Fruit fly (Drosophila melanogaster) whole organism, embryonic: ENCODE results near the gene CG7943.

Experiments used
- Antp ChIP-seq: fragments of 200-800 bp; sonication (Bioruptor generic); optimal IDR thresholded peaks from 3 replicates; lab custom pipeline; 2016; ENCODE audit warnings: missing biosample characterization, missing genetic modification characterization
- Bdp1 ChIP-seq: fragments of 200-800 bp; sonication (Bioruptor generic); optimal IDR thresholded peaks from 3 replicates; lab custom pipeline; 2016; ENCODE audit warnings: missing biosample characterization, missing genetic modification characterization
- Blimp-1 ChIP-seq: fragments of 200-800 bp; sonication (Bioruptor generic); optimal IDR thresholded peaks from 3 replicates; lab custom pipeline; 2018; ENCODE audit warnings: missing biosample characterization, missing genetic modification characterization, mild to moderate bottlenecking, moderate library complexity, missing genetic modification reagents
- CG12071 ChIP-seq: fragments of 200-800 bp; sonication (Bioruptor generic); optimal IDR thresholded peaks from 3 replicates; lab custom pipeline; 2018; ENCODE audit warnings: missing biosample characterization, mild to moderate bottlenecking, missing genetic modification characterization
- CG14441 ChIP-seq: fragments of 200-800 bp; sonication (Bioruptor generic); IDR thresholded peaks from 2 replicates; pipeline ENCODE4 v1.3.6; 2022; ENCODE audit warnings: missing biosample characterization, missing genetic modification characterization
- CG15479 ChIP-seq: fragments of 200-800 bp; sonication (Bioruptor generic); optimal IDR thresholded peaks from 3 replicates; lab custom pipeline; 2019; ENCODE audit warnings: missing biosample characterization, mild to moderate bottlenecking, missing genetic modification characterization, moderate library complexity
- CG15514 ChIP-seq: fragments of 200-800 bp; sonication (Bioruptor generic); optimal IDR thresholded peaks from 3 replicates; lab custom pipeline; 2017; ENCODE audit warnings: missing biosample characterization, missing genetic modification characterization, mild to moderate bottlenecking, moderate library complexity, missing genetic modification reagents
- CG15696 ChIP-seq: fragments of 200-800 bp; sonication (Bioruptor generic); optimal IDR thresholded peaks from 2 replicates; lab custom pipeline; 2019; ENCODE audit warnings: missing biosample characterization, mild to moderate bottlenecking, missing genetic modification characterization, moderate library complexity
- CG16813 ChIP-seq: fragments of 200-800 bp; sonication (Bioruptor generic); IDR thresholded peaks from 3 replicates; pipeline ENCODE4 v1.3.6; 2022; ENCODE audit warnings: missing biosample characterization, missing genetic modification characterization; ENCODE audit not compliant: partially characterized antibody
- CG17186 ChIP-seq: fragments of 200-800 bp; sonication (Bioruptor generic); optimal IDR thresholded peaks from 3 replicates; lab custom pipeline; 2017; ENCODE audit warnings: missing biosample characterization, missing genetic modification reagents, missing genetic modification characterization
- CG17802 ChIP-seq: fragments of 200-800 bp; sonication (Bioruptor generic); optimal IDR thresholded peaks from 2 replicates; lab custom pipeline; 2018; ENCODE audit warnings: missing biosample characterization, mild to moderate bottlenecking, missing genetic modification characterization, moderate library complexity
- CG1832 ChIP-seq: fragments of 200-800 bp; sonication (Bioruptor generic); optimal IDR thresholded peaks from 2 replicates; lab custom pipeline; 2017; ENCODE audit warnings: missing biosample characterization, mild to moderate bottlenecking, missing genetic modification characterization, inconsistent platforms
- CG18599 ChIP-seq: fragments of 200-800 bp; sonication (Bioruptor generic); optimal IDR thresholded peaks from 3 replicates; lab custom pipeline; 2017; ENCODE audit warnings: missing biosample characterization, missing genetic modification characterization, mild to moderate bottlenecking, moderate library complexity, missing genetic modification reagents
- CG2120 ChIP-seq: fragments of 200-800 bp; sonication (Bioruptor generic); optimal IDR thresholded peaks from 3 replicates; lab custom pipeline; 2016; ENCODE audit warnings: missing biosample characterization, missing genetic modification characterization
- CG2129 ChIP-seq: fragments of 200-800 bp; sonication (Bioruptor generic); IDR thresholded peaks from 2 replicates; pipeline ENCODE4 v1.3.6; 2022; ENCODE audit warnings: missing biosample characterization, missing genetic modification characterization; ENCODE audit not compliant: partially characterized antibody
- CG2712 ChIP-seq: fragments of 200-800 bp; optimal IDR thresholded peaks from 3 replicates; lab custom pipeline; 2019; ENCODE audit warnings: missing biosample characterization, mild to moderate bottlenecking, missing genetic modification characterization, moderate library complexity
- CG4404 ChIP-seq: fragments of 200-800 bp; sonication (Bioruptor generic); IDR thresholded peaks from 2 replicates; pipeline ENCODE4 v1.3.6; 2022; ENCODE audit warnings: missing biosample characterization, missing genetic modification characterization
- CG4424 ChIP-seq: fragments of 200-800 bp; sonication (Bioruptor generic); optimal IDR thresholded peaks from 3 replicates; lab custom pipeline; 2016; ENCODE audit warnings: missing biosample characterization, missing genetic modification characterization
- CG4854 ChIP-seq: fragments of 200-800 bp; sonication (Bioruptor generic); optimal IDR thresholded peaks from 2 replicates; lab custom pipeline; 2016; ENCODE audit warnings: missing biosample characterization, missing genetic modification characterization, inconsistent platforms
- CG8290 ChIP-seq, 3 experiments: fragments of 200-800 bp; sonication (Bioruptor generic); optimal IDR thresholded peaks; 2 replicates each; lab custom pipeline; 2016 to 2019; ENCODE audit warnings: missing biosample characterization in 3 of 3, missing genetic modification characterization in 3 of 3, mild to moderate bottlenecking in 2 of 3, moderate library complexity in 1 of 3
- Dfd ChIP-seq, 2 experiments: fragments of >200 bp; optimal IDR thresholded peaks; 2 replicates each; lab custom pipeline; 2017; ENCODE audit warnings: missing biosample characterization in 2 of 2, missing genetic modification characterization in 2 of 2
- Fer3 ChIP-seq: fragments of 200-800 bp; sonication (Bioruptor generic); optimal IDR thresholded peaks from 2 replicates; lab custom pipeline; 2018; ENCODE audit warnings: missing biosample characterization, mild to moderate bottlenecking, missing genetic modification characterization, moderate library complexity
- H2.0 ChIP-seq: fragments of 200-800 bp; sonication (Bioruptor generic); IDR thresholded peaks from 2 replicates; pipeline ENCODE4 v1.3.6; 2022; ENCODE audit warnings: missing biosample characterization, missing genetic modification characterization
- Hr51 ChIP-seq, 2 experiments: fragments of 200-800 bp; sonication (Bioruptor generic); optimal IDR thresholded peaks; 2 replicates in 1 of 2; 3 replicates in 1 of 2; lab custom pipeline; 2016 to 2018; ENCODE audit warnings: missing biosample characterization in 2 of 2, missing genetic modification characterization in 2 of 2, mild to moderate bottlenecking in 1 of 2, moderate library complexity in 1 of 2
- Jarid2 ChIP-seq: fragments of 200-800 bp; sonication (Bioruptor generic); optimal IDR thresholded peaks from 3 replicates; lab custom pipeline; 2017; ENCODE audit warnings: mild to moderate bottlenecking, missing biosample characterization, missing genetic modification reagents, missing genetic modification characterization
- Med ChIP-seq: fragments of 200-800 bp; sonication (Bioruptor generic); peaks from one replicate; lab custom pipeline; 2016; ENCODE audit warnings: missing biosample characterization, missing genetic modification characterization, mild to moderate bottlenecking, inconsistent platforms, moderate library complexity
- Mrtf ChIP-seq: fragments of 200-800 bp; sonication (Bioruptor generic); IDR thresholded peaks from 3 replicates; pipeline ENCODE4 v1.3.6; 2022; ENCODE audit warnings: missing biosample characterization, missing genetic modification characterization
- Ptx1 ChIP-seq: fragments of 200-800 bp; sonication (Bioruptor generic); IDR thresholded peaks from 2 replicates; pipeline ENCODE4 v1.3.6; 2022; ENCODE audit warnings: missing biosample characterization, missing genetic modification characterization
- Six4 ChIP-seq: fragments of 200-800 bp; sonication (Bioruptor generic); optimal IDR thresholded peaks from 2 replicates; lab custom pipeline; 2016; ENCODE audit warnings: missing biosample characterization, missing genetic modification characterization
- Sox100B ChIP-seq: fragments of 200-800 bp; sonication (Bioruptor generic); optimal IDR thresholded peaks from 3 replicates; lab custom pipeline; 2018; ENCODE audit warnings: missing biosample characterization, mild to moderate bottlenecking, missing genetic modification characterization
- Sox102F ChIP-seq: fragments of 200-800 bp; sonication (Bioruptor generic); optimal IDR thresholded peaks from 2 replicates; lab custom pipeline; 2018; ENCODE audit warnings: missing biosample characterization, mild to moderate bottlenecking, missing genetic modification characterization, moderate library complexity
- Xbp1 ChIP-seq: fragments of 200-800 bp; sonication (Bioruptor generic); optimal IDR thresholded peaks from 3 replicates; lab custom pipeline; 2016; ENCODE audit warnings: missing biosample characterization, mild to moderate bottlenecking, missing genetic modification characterization
- az2 ChIP-seq: fragments of 200-800 bp; sonication (Bioruptor generic); optimal IDR thresholded peaks from 3 replicates; lab custom pipeline; 2016; ENCODE audit warnings: missing biosample characterization, missing genetic modification characterization
- cad ChIP-seq: fragments of >200 bp; optimal IDR thresholded peaks from 2 replicates; lab custom pipeline; 2017; ENCODE audit warnings: missing biosample characterization, missing genetic modification characterization
- dmrt99B ChIP-seq: fragments of 200-800 bp; sonication (Bioruptor generic); optimal IDR thresholded peaks from 2 replicates; lab custom pipeline; 2018; ENCODE audit warnings: missing biosample characterization, mild to moderate bottlenecking, missing genetic modification characterization, moderate library complexity
- dysf ChIP-seq: fragments of 200-800 bp; sonication (Bioruptor generic); IDR thresholded peaks from 3 replicates; pipeline ENCODE4 v1.3.6; 2022; ENCODE audit warnings: missing biosample characterization, missing genetic modification characterization
- fd96Cb ChIP-seq: fragments of 200-800 bp; sonication (Bioruptor generic); optimal IDR thresholded peaks from 2 replicates; lab custom pipeline; 2018; ENCODE audit warnings: missing biosample characterization, mild to moderate bottlenecking, missing genetic modification characterization, moderate library complexity
- gcm ChIP-seq: fragments of 200-800 bp; sonication (Bioruptor generic); optimal IDR thresholded peaks from 2 replicates; lab custom pipeline; 2019; ENCODE audit warnings: missing biosample characterization, mild to moderate bottlenecking, missing genetic modification characterization, moderate library complexity
- h ChIP-seq: fragments of >200 bp; optimal IDR thresholded peaks from 2 replicates; lab custom pipeline; 2017
- ham ChIP-seq: fragments of 200-800 bp; sonication (Bioruptor generic); IDR thresholded peaks from 2 replicates; pipeline ENCODE4 v1.3.6; 2022; ENCODE audit warnings: missing biosample characterization, missing genetic modification characterization
- jigr1 ChIP-seq: fragments of 200-800 bp; sonication (Bioruptor generic); IDR thresholded peaks from 3 replicates; pipeline ENCODE4 v1.3.6; 2022; ENCODE audit warnings: missing biosample characterization, missing genetic modification characterization
- ken ChIP-seq: fragments of 200-800 bp; sonication (Bioruptor generic); IDR thresholded peaks from 3 replicates; pipeline ENCODE4 v1.3.6; 2022; ENCODE audit warnings: missing biosample characterization, missing genetic modification characterization
- lmd ChIP-seq: fragments of 200-800 bp; sonication (Bioruptor generic); IDR thresholded peaks from 2 replicates; pipeline ENCODE4 v1.3.6; 2022; ENCODE audit warnings: missing biosample characterization, missing genetic modification characterization
- nmo ChIP-seq: fragments of 200-800 bp; sonication (Bioruptor generic); optimal IDR thresholded peaks from 2 replicates; lab custom pipeline; 2018; ENCODE audit warnings: missing biosample characterization, mild to moderate bottlenecking, missing genetic modification characterization, moderate library complexity
- sens ChIP-seq: fragments of 200-800 bp; sonication (Bioruptor generic); peaks from one replicate; lab custom pipeline; 2016; ENCODE audit warnings: missing biosample characterization, missing genetic modification characterization
- sisA ChIP-seq: fragments of 200-800 bp; sonication (Bioruptor generic); IDR thresholded peaks from 2 replicates; pipeline ENCODE4 v1.3.6; 2022; ENCODE audit warnings: missing biosample characterization, missing genetic modification characterization
- usp ChIP-seq: fragments of >200 bp; optimal IDR thresholded peaks from 2 replicates; lab custom pipeline; 2017; ENCODE audit warnings: missing biosample characterization, missing genetic modification characterization
- wdn ChIP-seq: fragments of 200-800 bp; sonication (Bioruptor generic); IDR thresholded peaks from 2 replicates; pipeline ENCODE4 v1.3.6; 2022; ENCODE audit warnings: missing biosample characterization, missing genetic modification characterization
- wor ChIP-seq: fragments of 200-800 bp; sonication (Bioruptor generic); IDR thresholded peaks from 2 replicates; pipeline ENCODE4 v1.3.6; 2022; ENCODE audit warnings: missing biosample characterization, missing genetic modification characterization
- zen2 ChIP-seq: fragments of 200-800 bp; sonication (Bioruptor generic); IDR thresholded peaks from 3 replicates; pipeline ENCODE4 v1.3.6; 2022; ENCODE audit warnings: missing biosample characterization, missing genetic modification characterization; ENCODE audit not compliant: partially characterized antibody

CG7943 gene

DNA sequence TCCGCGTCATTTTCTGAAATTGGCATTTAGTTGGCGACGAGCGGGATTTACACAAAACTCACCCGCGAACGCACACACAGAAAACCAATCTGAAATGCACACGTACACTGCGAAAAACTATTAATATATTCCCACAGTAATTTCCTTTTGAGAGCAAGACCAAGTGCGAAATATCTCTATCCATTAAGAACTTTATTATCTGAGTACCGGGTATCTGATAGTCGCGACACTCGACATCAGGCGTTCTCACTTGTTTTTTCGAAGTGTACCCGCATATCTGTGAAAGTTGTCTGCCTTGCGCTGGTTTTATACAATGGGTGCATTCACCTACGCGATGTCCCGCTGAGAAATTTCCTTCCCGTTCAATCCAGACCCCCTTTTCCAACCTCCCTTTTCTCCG lies 29.8 kb downstream of the CG7943 start (continued):
- no peak for TF ChIP-seq CG15514 (GFP tag; lab: Kevin White, UChicago)
- no peak for TF ChIP-seq wdn
- no peak for TF ChIP-seq CG15479 (GFP tag; lab: Kevin White, UChicago)
- peak; percentile 2 for TF ChIP-seq nmo (GFP tag; lab: Kevin White, UChicago)
- no peak for TF ChIP-seq H2.0
- no peak for TF ChIP-seq Mrtf (GFP tag; lab: Robert Waterston, UW)
- TF ChIP-seq CG4424 (GFP tag; lab: Kevin White, UChicago), result peak; percentile 17
- TF ChIP-seq dysf (GFP tag; lab: Robert Waterston, UW), result 0 out of 3 replicates have a peak, but pooled peaks have one; percentile 13
- TF ChIP-seq CG12071 (GFP tag; lab: Kevin White, UChicago), result no peak
- TF ChIP-seq Antp, result peak; percentile 39
- TF ChIP-seq CG1832 (GFP tag; lab: Kevin White, UChicago), result no peak
- TF ChIP-seq usp (GFP tag; lab: Kevin White, UChicago), result no peak
- TF ChIP-seq CG17802 (tag; lab: Kevin White, UChicago), result no peak
- TF ChIP-seq Ptx1 (GFP tag; lab: Robert Waterston, UW), result 0 out of 2 replicates have a peak, but pooled peaks have one; percentile 14
- TF ChIP-seq CG16813 (GFP tag; lab: Robert Waterston, UW), result peak; percentile 41; the same call in 1 of the 3 replicates
- TF ChIP-seq gcm, result peak; percentile 88
- peak; percentile 26 for TF ChIP-seq az2 (GFP tag; lab: Kevin White, UChicago)
- no peak for TF ChIP-seq CG15696 (tag; lab: Kevin White, UChicago)
- peak; percentile 38; the same call in 1 of the 2 replicates for TF ChIP-seq sisA (GFP tag; lab: Robert Waterston, UW)
- TF ChIP-seq ham (GFP tag; lab: Robert Waterston, UW), result no peak
- TF ChIP-seq sens (GFP tag; lab: Kevin White, UChicago), result peak; percentile 67
- peak; percentile 50 for TF ChIP-seq Blimp-1 (GFP tag; lab: Kevin White, UChicago)
- TF ChIP-seq Xbp1 (GFP tag; lab: Kevin White, UChicago), result peak; percentile 23
- 0 out of 3 replicates have a peak, but pooled peaks have one; percentile 24 for TF ChIP-seq ken (GFP tag; lab: Robert Waterston, UW)

DNA sequence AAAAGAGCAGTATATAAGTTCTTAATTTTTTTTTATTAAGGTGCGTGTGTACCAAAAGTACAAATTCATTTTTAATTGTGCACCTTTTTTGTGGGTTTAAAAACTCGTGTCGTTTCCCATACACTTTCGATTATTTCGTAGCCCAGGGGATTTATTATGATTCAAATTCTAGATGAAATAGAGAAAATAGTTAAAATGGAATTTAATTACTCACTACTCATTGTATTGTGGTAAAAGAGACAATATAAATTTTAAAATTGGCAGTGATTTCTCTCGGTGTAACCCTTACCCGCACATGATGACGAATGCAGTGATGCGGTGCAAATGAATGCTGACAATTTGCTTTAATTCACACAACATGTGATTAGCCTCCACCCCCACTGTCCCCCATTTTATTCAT lies 36.9 kb downstream of the CG7943 start:
- TF ChIP-seq CG4854 (GFP tag; lab: Kevin White, UChicago) (no peak), CG2129 (GFP tag; lab: Robert Waterston, UW) (no peak), CG4404 (GFP tag; lab: Robert Waterston, UW) (no peak), jigr1 (no peak), Bdp1 (no peak), cad (GFP tag; lab: Kevin White, UChicago) (no peak), CG14441 (peak; percentile 33), Six4 (GFP tag; lab: Kevin White, UChicago) (no peak), CG2120 (GFP tag; lab: Kevin White, UChicago) (peak; percentile 32), Jarid2 (GFP tag; lab: Kevin White, UChicago) (no peak), CG15479 (GFP tag; lab: Kevin White, UChicago) (no peak), CG2712 (tag; lab: Kevin White, UChicago) (peak; percentile 12), fd96Cb (tag; lab: Kevin White, UChicago) (peak; percentile 24), dmrt99B (tag; lab: Kevin White, UChicago) (peak; percentile 33), Hr51 (GFP tag; optimal IDR thresholded peaks at IDR 0.05; lab: Kevin White, UChicago) (peak in 1 of 2 experiments; percentile 44), h (lab: Kevin White, UChicago) (no peak), Sox102F (peak; percentile 33), zen2 (no peak), Dfd (GFP tag; optimal IDR thresholded peaks at IDR 0.05; lab: Kevin White, UChicago) (no peak), wor (GFP tag; lab: Robert Waterston, UW) (no peak), Med (GFP tag; lab: Kevin White, UChicago) (peak; percentile 47), Fer3 (tag; lab: Kevin White, UChicago) (no peak), lmd (GFP tag; lab: Robert Waterston, UW) (0 out of 2 replicates have a peak, but pooled peaks have one; percentile 32), CG18599 (GFP tag; lab: Kevin White, UChicago) (peak; percentile 9), CG8290 (GFP tag; optimal IDR thresholded peaks at IDR 0.05; lab: Kevin White, UChicago) (no peak), CG8290 (tag; optimal IDR thresholded peaks at IDR 0.05; lab: Kevin White, UChicago) (peak in 1 of 2 experiments; percentile 4), Sox100B (GFP tag; lab: Kevin White, UChicago) (peak; percentile 2), CG17186 (GFP tag; lab: Kevin White, UChicago) (no peak)
